Worm (Caenorhabditis elegans) whole organism, young adult: ENCODE results near the gene C27A2.8.

Experiments used
- B0261.1 ChIP-seq: sonication (generic microtip); optimal IDR thresholded peaks from 2 replicates; lab custom pipeline; 2016; ENCODE audit warnings: mild to moderate bottlenecking, missing genetic modification characterization, moderate library complexity, missing compliant biosample characterization
- F49E8.2 ChIP-seq: sonication (generic microtip); optimal IDR thresholded peaks from 3 replicates; lab custom pipeline; 2017; ENCODE audit warnings: missing genetic modification characterization, mild to moderate bottlenecking, missing compliant biosample characterization, antibody characterized with exemption, moderate library complexity; ENCODE audit not compliant: insufficient read depth
- F57A8.1 ChIP-seq: fragments of 200-800 bp; sonication (Bioruptor generic); optimal IDR thresholded peaks from 2 replicates; lab custom pipeline; 2018; ENCODE audit warnings: mild to moderate bottlenecking, missing genetic modification characterization, moderate library complexity, missing compliant biosample characterization
- T07F8.4 ChIP-seq: sonication (generic microtip); optimal IDR thresholded peaks from 2 replicates; lab custom pipeline; 2016; ENCODE audit warnings: mild to moderate bottlenecking, missing genetic modification characterization, moderate library complexity, missing compliant biosample characterization
- Y53G8AR.9 ChIP-seq: fragments of 200-800 bp; sonication (Bioruptor generic); conservative IDR thresholded peaks from 2 replicates; pipeline ENCODE4 v1.3.6; 2022; ENCODE audit warnings: missing genetic modification reagents, missing genetic modification characterization, missing compliant biosample characterization
- atf-7 ChIP-seq: sonication (generic microtip); optimal IDR thresholded peaks from 2 replicates; lab custom pipeline; 2017; ENCODE audit warnings: mild to moderate bottlenecking, missing genetic modification characterization, missing compliant biosample characterization
- attf-5 ChIP-seq: fragments of 200-800 bp; sonication (Bioruptor generic); optimal IDR thresholded peaks from 2 replicates; lab custom pipeline; 2018; ENCODE audit warnings: mild to moderate bottlenecking, missing genetic modification characterization, missing compliant biosample characterization
- ceh-100 ChIP-seq: fragments of 200-800 bp; sonication (Bioruptor generic); IDR thresholded peaks from 2 replicates; pipeline ENCODE4 v1.3.6; 2022; ENCODE audit warnings: missing genetic modification reagents, missing genetic modification characterization, missing compliant biosample characterization
- ceh-79 ChIP-seq: sonication (generic microtip); optimal IDR thresholded peaks from 2 replicates; lab custom pipeline; 2017; ENCODE audit warnings: mild to moderate bottlenecking, missing genetic modification characterization, missing compliant biosample characterization
- dpff-1 ChIP-seq: sonication (generic microtip); optimal IDR thresholded peaks from 2 replicates; lab custom pipeline; 2017; ENCODE audit warnings: mild to moderate bottlenecking, missing genetic modification characterization, missing compliant biosample characterization
- dpl-1 ChIP-seq: fragments of 150-350 bp; optimal IDR thresholded peaks from 2 replicates; lab custom pipeline; 2014; ENCODE audit warnings: missing biosample characterization, missing genetic modification reagents, missing genetic modification characterization
- efl-1 ChIP-seq: fragments of 150-350 bp; optimal IDR thresholded peaks from 2 replicates; lab custom pipeline; 2014; ENCODE audit warnings: missing biosample characterization, missing genetic modification reagents, missing genetic modification characterization
- egl-44 ChIP-seq: fragments of 200-800 bp; sonication (Bioruptor generic); IDR thresholded peaks from 2 replicates; pipeline ENCODE4 v1.3.6; 2022; ENCODE audit warnings: missing genetic modification reagents, missing genetic modification characterization, missing compliant biosample characterization
- egrh-3 ChIP-seq: fragments of 200-800 bp; sonication (Bioruptor generic); IDR thresholded peaks from 2 replicates; pipeline ENCODE4 v1.3.6; 2022; ENCODE audit warnings: missing genetic modification reagents, missing genetic modification characterization, missing compliant biosample characterization
- ets-4 ChIP-seq: fragments of 200-800 bp; sonication (Bioruptor generic); optimal IDR thresholded peaks from 2 replicates; lab custom pipeline; 2018; ENCODE audit warnings: mild to moderate bottlenecking, missing genetic modification characterization, missing compliant biosample characterization
- him-1 ChIP-seq: sonication (generic microtip); optimal IDR thresholded peaks from 2 replicates; lab custom pipeline; 2016; ENCODE audit warnings: missing genotype, missing genetic modification reagents, missing genetic modification characterization, missing compliant biosample characterization
- hlh-26 ChIP-seq: fragments of 200-800 bp; sonication (Bioruptor generic); conservative IDR thresholded peaks from 2 replicates; pipeline ENCODE4 v1.3.6; 2022; ENCODE audit warnings: missing genetic modification reagents, missing genetic modification characterization, missing compliant biosample characterization
- hmg-1.2 ChIP-seq: fragments of 200-800 bp; sonication (Bioruptor generic); IDR thresholded peaks from 2 replicates; pipeline ENCODE4 v1.3.6; 2022; ENCODE audit warnings: missing genetic modification reagents, missing genetic modification characterization, missing compliant biosample characterization
- lag-1 ChIP-seq: fragments of 200-800 bp; sonication (Bioruptor generic); IDR thresholded peaks from 2 replicates; pipeline ENCODE4 v1.3.6; 2022; ENCODE audit warnings: missing genetic modification reagents, missing genetic modification characterization, missing compliant biosample characterization
- lin-54 ChIP-seq: fragments of 200-800 bp; sonication (Bioruptor generic); optimal IDR thresholded peaks from 2 replicates; lab custom pipeline; 2018; ENCODE audit warnings: mild to moderate bottlenecking, missing genetic modification characterization, missing compliant biosample characterization
- lsl-1 ChIP-seq: fragments of 200-800 bp; sonication (Bioruptor generic); optimal IDR thresholded peaks from 2 replicates; lab custom pipeline; 2018; ENCODE audit warnings: mild to moderate bottlenecking, missing genetic modification characterization, moderate library complexity, missing compliant biosample characterization
- madf-6 ChIP-seq: fragments of 200-800 bp; sonication (Bioruptor generic); IDR thresholded peaks from 2 replicates; pipeline ENCODE4 v1.3.6; 2022; ENCODE audit warnings: missing genetic modification reagents, missing genetic modification characterization, missing compliant biosample characterization
- madf-8 ChIP-seq: fragments of 200-800 bp; sonication (Bioruptor generic); conservative IDR thresholded peaks from 2 replicates; pipeline ENCODE4 v1.3.6; 2022; ENCODE audit warnings: missing genetic modification reagents, missing genetic modification characterization, missing compliant biosample characterization
- nfyb-1 ChIP-seq: fragments of 200-800 bp; sonication (Bioruptor generic); IDR thresholded peaks from 2 replicates; pipeline ENCODE4 v1.3.6; 2022; ENCODE audit warnings: missing genetic modification reagents, missing genetic modification characterization, missing compliant biosample characterization
- nhr-27 ChIP-seq: fragments of 200-800 bp; sonication (Bioruptor generic); optimal IDR thresholded peaks from 2 replicates; lab custom pipeline; 2018; ENCODE audit warnings: mild to moderate bottlenecking, missing genetic modification characterization, moderate library complexity, missing compliant biosample characterization
- nhr-80 ChIP-seq: sonication (generic microtip); optimal IDR thresholded peaks from 2 replicates; lab custom pipeline; 2016; ENCODE audit warnings: missing genetic modification characterization, missing compliant biosample characterization
- pha-4 ChIP-seq: fragments of 150-350 bp; sonication (generic microtip); optimal IDR thresholded peaks from 2 replicates; lab custom pipeline; 2014; ENCODE audit warnings: missing biosample characterization, missing genetic modification reagents, missing genetic modification characterization
- sea-2 ChIP-seq: fragments of 200-800 bp; sonication (Bioruptor generic); IDR thresholded peaks from 2 replicates; pipeline ENCODE4 v1.3.6; 2022; ENCODE audit warnings: missing genetic modification characterization, missing compliant biosample characterization
- snpc-1.1 ChIP-seq: sonication (generic microtip); optimal IDR thresholded peaks from 2 replicates; lab custom pipeline; 2017; ENCODE audit warnings: missing genetic modification characterization, mild to moderate bottlenecking, missing compliant biosample characterization, antibody characterized with exemption, moderate library complexity, missing genotype, missing genetic modification reagents; ENCODE audit not compliant: insufficient read depth
- snpc-1.3 ChIP-seq: sonication (generic microtip); optimal IDR thresholded peaks from 2 replicates; lab custom pipeline; 2017; ENCODE audit warnings: missing genetic modification characterization, mild to moderate bottlenecking, missing compliant biosample characterization, antibody characterized with exemption, moderate library complexity, missing genotype, missing genetic modification reagents; ENCODE audit not compliant: insufficient read depth
- snpc-4 ChIP-seq, 5 experiments: fragments of 150-350 bp in 1 of 5; sonication (generic microtip) in 4 of 5; optimal IDR thresholded peaks; 2 replicates each; lab custom pipeline; 2014 to 2018; ENCODE audit warnings: missing genetic modification characterization in 5 of 5, missing biosample characterization in 3 of 5, antibody characterized with exemption in 2 of 5, mild to moderate bottlenecking in 2 of 5, missing compliant biosample characterization in 2 of 5, missing genotype in 2 of 5, moderate library complexity in 2 of 5, missing genetic modification reagents in 1 of 5
- tbp1 ChIP-seq: fragments of 200-800 bp; sonication (Bioruptor generic); optimal IDR thresholded peaks from 2 replicates; lab custom pipeline; 2018; ENCODE audit warnings: mild to moderate bottlenecking, missing genetic modification characterization, missing compliant biosample characterization
- tbx-9 ChIP-seq: sonication (generic microtip); optimal IDR thresholded peaks from 2 replicates; lab custom pipeline; 2016; ENCODE audit warnings: borderline replicate concordance, missing genetic modification characterization, inconsistent platforms, missing compliant biosample characterization
- unc-130 ChIP-seq: sonication (generic microtip); optimal IDR thresholded peaks from 2 replicates; lab custom pipeline; 2016; ENCODE audit warnings: missing genetic modification reagents, missing genetic modification characterization, missing compliant biosample characterization
- xnd-1 ChIP-seq: sonication (generic microtip); optimal IDR thresholded peaks from 2 replicates; lab custom pipeline; 2016; ENCODE audit warnings: missing genotype, missing genetic modification reagents, missing genetic modification characterization, missing compliant biosample characterization
- ztf-25 ChIP-seq: fragments of 200-800 bp; sonication (Bioruptor generic); IDR thresholded peaks from 2 replicates; pipeline ENCODE4 v1.3.6; 2022; ENCODE audit warnings: missing genetic modification reagents, missing genetic modification characterization, missing compliant biosample characterization

Gene C27A2.8

DNA sequence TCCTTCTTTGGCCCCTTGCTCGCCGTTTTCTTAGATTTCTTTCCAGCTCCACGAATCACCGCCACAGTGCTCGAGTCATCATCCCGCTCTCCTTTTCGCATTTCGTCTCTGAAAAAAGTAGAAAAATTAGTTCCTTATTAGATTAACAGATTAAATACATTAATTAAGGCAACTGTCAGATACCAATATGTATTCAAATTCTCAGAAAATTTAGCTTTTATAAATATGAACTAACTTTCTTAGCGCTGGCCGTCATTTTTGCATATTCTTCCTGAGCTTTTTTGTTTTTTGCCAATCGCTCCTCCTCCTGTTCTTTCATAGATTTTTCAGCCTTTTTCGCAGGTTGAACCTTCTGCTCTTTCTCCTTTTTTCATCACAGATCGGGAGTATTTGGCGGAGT lies 31.8 kb upstream of the C27A2.8 start, which contains the start of gene C04G6.6:
Gene C04G6.6 (minus strand): TSS at position 101 of the 400 bp plus-strand sequence.
- no peak for TF ChIP-seq F57A8.1 (GFP tag; lab: Kevin White, UChicago)
- no peak for TF ChIP-seq lsl-1
- TF ChIP-seq sea-2 (GFP tag; lab: Robert Waterston, UW) = no peak
- no peak for TF ChIP-seq egl-44 (GFP tag; lab: Robert Waterston, UW)
- no peak for TF ChIP-seq ets-4

DNA sequence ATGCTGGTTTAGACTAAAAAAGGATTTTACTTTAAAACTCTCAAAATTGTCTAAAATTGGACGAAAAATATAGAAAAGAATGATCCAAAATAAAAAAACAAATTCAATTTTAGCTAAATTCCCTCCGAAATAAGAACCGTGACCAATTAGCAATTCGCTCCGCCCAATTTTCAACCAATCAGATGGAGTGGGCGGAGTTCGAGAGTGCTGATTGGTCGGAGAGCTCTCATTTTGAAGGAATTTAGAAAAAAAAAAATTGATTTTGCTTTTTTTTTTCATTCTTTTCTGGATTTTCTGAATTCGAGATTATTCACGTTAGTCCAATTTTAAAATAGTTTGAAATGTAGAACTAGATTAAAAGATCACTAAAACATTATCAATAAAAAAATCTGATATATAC lies 31.2 kb upstream of the C27A2.8 start:
- TF ChIP-seq unc-130 (GFP tag; lab: Kevin White, UChicago) = no peak
- no peak for TF ChIP-seq lsl-1
- TF ChIP-seq B0261.1 = no peak
- no peak for TF ChIP-seq ceh-79 (tag; lab: Kevin White, UChicago)
- TF ChIP-seq madf-6 = no peak
- TF ChIP-seq atf-7 (tag; lab: Kevin White, UChicago) = no peak
- TF ChIP-seq ceh-100 = no peak
- TF ChIP-seq lag-1 (GFP tag; lab: Robert Waterston, UW) = no peak
- no peak for TF ChIP-seq T07F8.4 (tag; lab: Kevin White, UChicago)
- no peak for TF ChIP-seq hlh-26 (GFP tag; lab: Robert Waterston, UW)

DNA sequence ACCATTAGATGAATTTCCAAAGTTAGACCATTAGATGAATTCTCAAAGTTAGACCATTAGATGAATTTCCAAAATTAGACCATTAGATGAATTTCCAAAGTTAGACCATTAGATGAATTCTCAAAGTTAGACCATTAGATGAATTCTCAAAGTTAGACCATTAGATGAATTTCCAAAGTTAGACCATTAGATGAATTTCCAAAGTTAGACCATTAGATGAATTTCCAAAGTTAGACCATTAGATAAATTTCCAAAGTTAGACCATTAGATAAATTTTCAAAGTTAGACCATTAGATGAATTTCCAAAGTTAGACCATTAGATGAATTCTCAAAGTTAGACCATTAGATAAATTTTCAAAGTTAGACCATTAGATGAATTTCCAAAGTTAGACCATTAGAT lies 29.6 kb upstream of the C27A2.8 start:
- peak; percentile 92 for TF ChIP-seq egrh-3 (GFP tag; lab: Robert Waterston, UW)

DNA sequence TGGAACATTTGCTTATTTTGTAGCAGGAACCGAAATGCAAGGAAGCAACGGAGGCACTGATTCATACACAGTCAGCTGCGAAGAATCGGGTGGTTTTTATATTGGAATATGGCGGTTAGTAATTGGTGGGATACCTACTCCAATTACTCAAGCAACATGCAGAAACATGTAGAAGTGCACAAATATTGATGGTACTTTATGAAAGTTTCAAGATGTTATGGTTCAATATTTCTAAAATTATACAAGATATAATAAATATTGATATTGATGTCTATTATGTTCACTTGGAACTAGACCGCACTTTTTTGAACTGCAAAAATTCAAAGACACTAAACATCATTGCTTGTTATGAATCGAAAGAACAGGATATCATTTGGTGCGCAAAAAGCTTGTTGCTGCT lies 26.1 kb upstream of the C27A2.8 start, which contains the start of gene C04G6.13:
Gene C04G6.13 (plus strand): TSS at position 301 of the 400 bp plus-strand sequence.
- no peak for TF ChIP-seq ceh-79 (tag; lab: Kevin White, UChicago)

DNA sequence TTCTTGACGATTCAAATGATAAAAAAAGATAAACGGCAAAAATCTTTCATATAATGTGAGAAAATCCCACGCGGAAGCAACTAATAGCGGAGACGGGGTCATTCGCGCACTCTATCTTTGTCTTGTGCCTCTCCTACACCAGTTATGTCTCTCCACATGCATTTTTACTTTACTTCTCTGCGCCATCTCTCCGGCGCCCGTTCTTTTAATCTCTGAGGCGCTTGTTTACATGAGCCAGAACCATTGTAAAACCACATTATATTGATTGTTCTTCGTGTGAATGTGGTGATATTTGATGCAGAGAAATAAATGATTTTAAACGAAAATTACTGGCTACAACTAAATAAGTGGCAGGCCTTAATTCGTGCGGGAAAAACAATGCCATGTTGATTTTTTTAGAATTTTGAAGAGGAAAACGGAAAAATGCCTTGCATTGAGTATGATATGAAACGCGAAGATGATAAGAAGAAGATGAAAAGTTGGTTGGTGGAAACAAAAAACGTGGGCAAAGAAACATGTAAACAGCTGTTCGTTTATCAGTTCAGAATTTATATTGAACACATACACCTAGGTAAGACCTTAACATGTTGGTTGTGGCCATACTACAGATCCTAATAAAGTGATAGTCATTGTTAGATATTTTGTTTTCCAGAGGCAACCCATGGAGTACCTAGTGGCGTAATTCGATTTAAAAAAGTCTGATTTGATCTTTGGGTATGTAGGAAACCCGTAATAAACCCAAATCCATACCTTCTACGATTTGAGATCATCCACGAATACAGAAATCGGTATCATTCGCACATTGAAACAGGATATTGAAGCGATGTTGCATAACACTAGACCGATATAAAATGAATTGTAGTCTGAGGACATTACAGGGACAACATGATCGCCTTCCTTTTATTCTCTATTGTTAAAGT lies 24.8 kb upstream of the C27A2.8 start, which contains the start of gene C04G6.2:
Gene C04G6.2 (plus strand): TSS at position 870 of the 920 bp plus-strand sequence.
- peak; percentile 92; the same call in 1 of the 2 replicates for TF ChIP-seq hmg-1.2 (GFP tag; lab: Robert Waterston, UW)
- TF ChIP-seq nhr-80 (tag; lab: Kevin White, UChicago) = peak; percentile 52
- TF ChIP-seq unc-130 (GFP tag; lab: Kevin White, UChicago) = no peak
- TF ChIP-seq pha-4 (tag; lab: Kevin White, UChicago) = peak; percentile 48
- TF ChIP-seq nfyb-1 (GFP tag; lab: Robert Waterston, UW) = no peak
- TF ChIP-seq attf-5 (GFP tag; lab: Kevin White, UChicago) = peak; percentile 56
- no peak for TF ChIP-seq tbx-9 (tag; lab: Kevin White, UChicago)

DNA sequence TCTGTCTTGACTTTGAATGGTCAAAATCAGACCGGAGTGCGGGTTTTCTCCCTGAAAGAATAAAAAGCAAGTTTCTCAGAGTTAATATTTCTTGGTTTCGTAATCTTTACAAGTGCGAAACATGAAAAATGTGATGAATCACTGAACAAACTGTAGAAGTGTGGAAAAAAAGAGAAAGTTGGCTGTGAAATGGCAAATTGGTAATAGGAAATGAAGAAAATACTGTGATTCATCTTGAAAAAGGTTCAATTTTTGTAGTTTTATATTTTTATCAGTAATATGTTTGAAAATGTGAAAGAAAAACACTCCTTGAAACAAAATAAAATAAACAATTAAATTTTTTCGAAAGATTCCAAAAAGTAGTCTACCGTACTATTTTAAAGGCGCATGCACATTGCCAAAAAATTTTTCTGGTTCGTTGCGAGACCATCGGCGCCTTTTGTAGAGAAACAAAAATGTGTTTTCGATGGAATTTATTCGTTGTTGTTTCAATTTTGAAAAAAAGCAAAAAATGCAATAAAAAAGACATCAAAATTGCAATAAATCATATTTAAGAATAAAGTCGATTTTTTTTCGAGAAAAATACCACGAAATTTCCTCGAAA lies 23.9 kb upstream of the C27A2.8 start, which contains the start of gene pld-1:
Gene pld-1 (minus strand): TSS at position 51 of the 604 bp plus-strand sequence.
- TF ChIP-seq xnd-1 (peak; percentile 93), unc-130 (GFP tag; lab: Kevin White, UChicago) (peak; percentile 3), dpl-1 (GFP tag; lab: Kevin White, UChicago) (peak; percentile 49), dpff-1 (tag; lab: Kevin White, UChicago) (no peak), madf-8 (GFP tag; lab: Robert Waterston, UW) (peak; percentile 86), ztf-25 (no peak), snpc-1.1 (tag; lab: Kevin White, UChicago) (peak; percentile 43), lin-54 (GFP tag; lab: Kevin White, UChicago) (peak; percentile 36), tbp1 (peak; percentile 25), F49E8.2 (tag; lab: Kevin White, UChicago) (peak; percentile 65), snpc-1.3 (peak; percentile 43), him-1 (tag; lab: Kevin White, UChicago) (no peak), Y53G8AR.9 (GFP tag; lab: Robert Waterston, UW) (no peak), snpc-4 (GFP tag; optimal IDR thresholded peaks at IDR 0.05; lab: Kevin White, UChicago) (no peak), snpc-4 (tag; optimal IDR thresholded peaks at IDR 0.05; lab: Kevin White, UChicago) (peak in 1 of 4 experiments; percentile 7), efl-1 (peak; percentile 80), nhr-27 (tag; lab: Kevin White, UChicago) (no peak)
